Worm (Caenorhabditis elegans) whole organism, young adult: Measurements from ENCODE around the gene D1053.2.

Experiments
- Y53G8AR.9 ChIP-seq: fragments of 200-800 bp; sonication (Bioruptor generic); conservative IDR thresholded peaks from 2 replicates; pipeline ENCODE4 v1.3.6; 2022; ENCODE audit warnings: missing genetic modification reagents, missing genetic modification characterization, missing compliant biosample characterization
- ama-1 ChIP-seq, 3 experiments: fragments of 150-350 bp in 1 of 3; sonication (generic microtip) in 2 of 3; optimal IDR thresholded peaks; 2 replicates each; lab custom pipeline; 2014 to 2018; ENCODE audit warnings: missing biosample characterization in 2 of 3, missing genetic modification characterization in 2 of 3, missing genetic modification reagents in 2 of 3
- cebp-1 ChIP-seq, 2 experiments: fragments of 200-800 bp in 1 of 2; sonication (Bioruptor generic) in 1 of 2; sonication (generic microtip) in 1 of 2; IDR thresholded peaks in 1 of 2; optimal IDR thresholded peaks in 1 of 2; 2 replicates each; pipeline versions ENCODE4 v1.3.6 to Lab custom; 2017 to 2022; ENCODE audit warnings: missing compliant biosample characterization in 2 of 2, missing genetic modification characterization in 2 of 2, mild to moderate bottlenecking in 1 of 2, missing genetic modification reagents in 1 of 2, moderate library complexity in 1 of 2
- hlh-26 ChIP-seq: fragments of 200-800 bp; sonication (Bioruptor generic); conservative IDR thresholded peaks from 2 replicates; pipeline ENCODE4 v1.3.6; 2022; ENCODE audit warnings: missing genetic modification reagents, missing genetic modification characterization, missing compliant biosample characterization
- lin-54 ChIP-seq: fragments of 200-800 bp; sonication (Bioruptor generic); optimal IDR thresholded peaks from 2 replicates; lab custom pipeline; 2018; ENCODE audit warnings: mild to moderate bottlenecking, missing genetic modification characterization, missing compliant biosample characterization
- nfya-1 ChIP-seq: sonication (generic microtip); optimal IDR thresholded peaks from 2 replicates; lab custom pipeline; 2017; ENCODE audit warnings: antibody characterized with exemption, missing compliant biosample characterization, missing genetic modification characterization, borderline replicate concordance; ENCODE audit not compliant: insufficient read depth
- pha-4 ChIP-seq: fragments of 150-350 bp; sonication (generic microtip); optimal IDR thresholded peaks from 2 replicates; lab custom pipeline; 2014; ENCODE audit warnings: missing biosample characterization, missing genetic modification reagents, missing genetic modification characterization
- rec-8 ChIP-seq, 2 experiments: sonication (generic microtip); optimal IDR thresholded peaks; 2 replicates each; lab custom pipeline; 2016; ENCODE audit warnings: mild to moderate bottlenecking in 2 of 2, missing genetic modification characterization in 2 of 2, missing genetic modification reagents in 2 of 2, missing genotype in 2 of 2, missing biosample characterization in 1 of 2, missing compliant biosample characterization in 1 of 2, moderate library complexity in 1 of 2
- repo-1 ChIP-seq: sonication (generic microtip); optimal IDR thresholded peaks from 2 replicates; lab custom pipeline; 2017; ENCODE audit warnings: mild to moderate bottlenecking, missing genetic modification characterization, missing compliant biosample characterization
- snpc-1.3 ChIP-seq: sonication (generic microtip); optimal IDR thresholded peaks from 2 replicates; lab custom pipeline; 2017; ENCODE audit warnings: missing genetic modification characterization, mild to moderate bottlenecking, missing compliant biosample characterization, antibody characterized with exemption, moderate library complexity, missing genotype, missing genetic modification reagents; ENCODE audit not compliant: insufficient read depth

ce11 chrX:11700263-11700662 lies 27.7 kb upstream of the D1053.2 start, which contains the start of gene C44C10.15:
- TF ChIP-seq nfya-1 (tag; lab: Kevin White, UChicago) (no peak), pha-4 (tag; lab: Kevin White, UChicago) (no peak), snpc-1.3 (no peak), lin-54 (GFP tag; lab: Kevin White, UChicago) (no peak), repo-1 (tag; lab: Kevin White, UChicago) (no peak), hlh-26 (no peak), rec-8 (tag; optimal IDR thresholded peaks at IDR 0.05; lab: Kevin White, UChicago) (no peak), Y53G8AR.9 (GFP tag; lab: Robert Waterston, UW) (no peak), cebp-1 (GFP tag; IDR thresholded peaks at IDR 0.05; lab: Robert Waterston, UW) (no peak), cebp-1 (tag; optimal IDR thresholded peaks at IDR 0.05; lab: Kevin White, UChicago) (no peak), ama-1 (optimal IDR thresholded peaks at IDR 0.05; lab: Kevin White, UChicago) (no peak), ama-1 (GFP tag; optimal IDR thresholded peaks at IDR 0.05; lab: Kevin White, UChicago) (no peak)
